Worm (Caenorhabditis elegans) whole organism, L4 larva: Measurements from ENCODE around the gene F41G3.18.

Source experiments
- F49E8.2 ChIP-seq: sonication (generic microtip); optimal IDR thresholded peaks from 2 replicates; lab custom pipeline; 2016; ENCODE audit warnings: missing compliant biosample characterization, mild to moderate bottlenecking, missing genetic modification characterization, borderline replicate concordance
- T26A8.4 ChIP-seq: fragments of 200-800 bp; sonication (Bioruptor generic); IDR thresholded peaks from 2 replicates; pipeline ENCODE4 v1.3.6; 2022; ENCODE audit warnings: missing genetic modification characterization, missing compliant biosample characterization
- Y5F2A.4 ChIP-seq: fragments of 200-800 bp; sonication (Bioruptor generic); optimal IDR thresholded peaks from 2 replicates; lab custom pipeline; 2018; ENCODE audit warnings: mild to moderate bottlenecking, missing genetic modification characterization, missing compliant biosample characterization
- ZK337.2 ChIP-seq: fragments of 200-800 bp; sonication (Bioruptor generic); IDR thresholded peaks from 2 replicates; pipeline ENCODE4 v1.3.6; 2022; ENCODE audit warnings: missing genetic modification reagents, missing genetic modification characterization, missing compliant biosample characterization
- ama-1 ChIP-seq: fragments of 150-350 bp; optimal IDR thresholded peaks from 2 replicates; lab custom pipeline; 2014; ENCODE audit warnings: inconsistent platforms, mixed read lengths
- arid-1 ChIP-seq: fragments of 200-800 bp; sonication (Bioruptor generic); conservative IDR thresholded peaks from 2 replicates; pipeline ENCODE4 v1.3.6; 2022; ENCODE audit warnings: missing genetic modification reagents, missing genetic modification characterization, missing compliant biosample characterization
- ceh-20 ChIP-seq: fragments of 200-800 bp; sonication (Bioruptor generic); IDR thresholded peaks from 2 replicates; pipeline ENCODE4 v1.3.6; 2022; ENCODE audit warnings: missing genetic modification reagents, missing genetic modification characterization, missing compliant biosample characterization
- ceh-44 ChIP-seq: fragments of 200-800 bp; sonication (Bioruptor generic); IDR thresholded peaks from 2 replicates; pipeline ENCODE4 v1.3.6; 2022; ENCODE audit warnings: missing genetic modification reagents, missing genetic modification characterization, missing compliant biosample characterization
- ceh-62 ChIP-seq: sonication (generic microtip); optimal IDR thresholded peaks from 2 replicates; lab custom pipeline; 2017; ENCODE audit warnings: missing biosample characterization, missing genetic modification characterization
- ctbp-1 ChIP-seq: fragments of 200-800 bp; sonication (Bioruptor generic); IDR thresholded peaks from 2 replicates; pipeline ENCODE4 v1.3.6; 2022; ENCODE audit warnings: missing genetic modification reagents, missing genetic modification characterization, missing compliant biosample characterization
- dmd-6 ChIP-seq: fragments of 200-800 bp; sonication (Bioruptor generic); IDR thresholded peaks from 2 replicates; pipeline ENCODE4 v1.3.6; 2022; ENCODE audit warnings: missing genetic modification reagents, missing genetic modification characterization, missing compliant biosample characterization
- dmd-8 ChIP-seq: fragments of 200-800 bp; sonication (Bioruptor generic); IDR thresholded peaks from 2 replicates; pipeline ENCODE4 v1.3.6; 2022; ENCODE audit warnings: missing genetic modification characterization, missing compliant biosample characterization
- dmd-9 ChIP-seq: fragments of 200-800 bp; sonication (Bioruptor generic); IDR thresholded peaks from 2 replicates; pipeline ENCODE4 v1.3.6; 2022; ENCODE audit warnings: missing genetic modification reagents, missing genetic modification characterization, missing compliant biosample characterization
- dve-1 ChIP-seq: sonication (generic microtip); optimal IDR thresholded peaks from 2 replicates; lab custom pipeline; 2017; ENCODE audit warnings: antibody characterized with exemption, mild to moderate bottlenecking, missing genetic modification characterization, missing compliant biosample characterization; ENCODE audit not compliant: insufficient read depth
- hif-1 ChIP-seq, 2 experiments: sonication (generic microtip); optimal IDR thresholded peaks; 2 replicates each; lab custom pipeline; 2016 to 2017; ENCODE audit warnings: missing compliant biosample characterization in 2 of 2, missing genetic modification characterization in 2 of 2, missing genetic modification reagents in 2 of 2, missing genotype in 2 of 2, mild to moderate bottlenecking in 1 of 2
- hlh-11 ChIP-seq: fragments of 200-800 bp; sonication (Bioruptor generic); optimal IDR thresholded peaks from 2 replicates; lab custom pipeline; 2018; ENCODE audit warnings: mild to moderate bottlenecking, missing genetic modification characterization, missing compliant biosample characterization
- hmg-1.1 ChIP-seq: fragments of 200-800 bp; sonication (Bioruptor generic); IDR thresholded peaks from 2 replicates; pipeline ENCODE4 v1.3.6; 2022; ENCODE audit warnings: missing genetic modification reagents, missing genetic modification characterization, missing compliant biosample characterization
- lin-1 ChIP-seq: fragments of 200-800 bp; sonication (Bioruptor generic); IDR thresholded peaks from 2 replicates; pipeline ENCODE4 v1.3.6; 2022; ENCODE audit warnings: missing genetic modification reagents, missing genetic modification characterization, missing compliant biosample characterization
- lin-15B ChIP-seq: fragments of 150-350 bp; sonication (generic microtip); optimal IDR thresholded peaks from 3 replicates; lab custom pipeline; 2014; ENCODE audit warnings: missing biosample characterization, missing genetic modification characterization
- lin-29 ChIP-seq: fragments of 200-800 bp; sonication (Bioruptor generic); IDR thresholded peaks from 2 replicates; pipeline ENCODE4 v1.3.6; 2022; ENCODE audit warnings: missing genetic modification reagents, missing genetic modification characterization, missing compliant biosample characterization
- lin-39 ChIP-seq: fragments of 150-350 bp; optimal IDR thresholded peaks from 2 replicates; lab custom pipeline; 2014; ENCODE audit warnings: missing biosample characterization, missing genetic modification reagents, missing genetic modification characterization
- lir-3 ChIP-seq: sonication (generic microtip); optimal IDR thresholded peaks from 2 replicates; lab custom pipeline; 2016; ENCODE audit warnings: mild to moderate bottlenecking, missing genetic modification characterization, missing compliant biosample characterization
- lsy-2 ChIP-seq, 2 experiments: fragments of 150-350 bp in 1 of 2; sonication (generic microtip) in 1 of 2; optimal IDR thresholded peaks; 2 replicates each; lab custom pipeline; 2014 to 2017; ENCODE audit warnings: missing biosample characterization in 2 of 2, missing genetic modification characterization in 2 of 2
- madf-5 ChIP-seq, 2 experiments: fragments of 200-800 bp; sonication (Bioruptor generic); IDR thresholded peaks; 2 replicates each; pipeline ENCODE4 v1.3.6; 2022; ENCODE audit warnings: missing compliant biosample characterization in 2 of 2, missing genetic modification characterization in 2 of 2
- mdl-1 ChIP-seq, 2 experiments: fragments of 150-350 bp in 1 of 2; sonication (generic microtip) in 1 of 2; optimal IDR thresholded peaks; 2 replicates each; lab custom pipeline; 2014 to 2017; ENCODE audit warnings: missing biosample characterization in 2 of 2, missing genetic modification characterization in 2 of 2
- mep-1 ChIP-seq: fragments of 150-350 bp; sonication (generic microtip); optimal IDR thresholded peaks from 3 replicates; lab custom pipeline; 2014; ENCODE audit warnings: missing biosample characterization, missing genetic modification characterization
- mes-2 ChIP-seq: sonication (generic microtip); optimal IDR thresholded peaks from 2 replicates; lab custom pipeline; 2016; ENCODE audit warnings: missing genotype, mild to moderate bottlenecking, missing genetic modification characterization, missing compliant biosample characterization; ENCODE audit not compliant: poor library complexity, severe bottlenecking
- mxl-3 ChIP-seq: fragments of 200-800 bp; sonication (Bioruptor generic); optimal IDR thresholded peaks from 2 replicates; lab custom pipeline; 2018; ENCODE audit warnings: mild to moderate bottlenecking, missing genetic modification characterization, missing compliant biosample characterization
- nhr-102 ChIP-seq: sonication (generic microtip); optimal IDR thresholded peaks from 2 replicates; lab custom pipeline; 2016; ENCODE audit warnings: mild to moderate bottlenecking, missing genetic modification characterization, moderate library complexity, missing compliant biosample characterization
- nhr-11 ChIP-seq: fragments of 150-350 bp; optimal IDR thresholded peaks from 2 replicates; lab custom pipeline; 2014; ENCODE audit warnings: missing biosample characterization, missing genetic modification characterization
- nhr-237 ChIP-seq: sonication (generic microtip); optimal IDR thresholded peaks from 2 replicates; lab custom pipeline; 2017; ENCODE audit warnings: missing biosample characterization, missing genetic modification characterization
- nhr-28 ChIP-seq: fragments of 150-350 bp; optimal IDR thresholded peaks from 2 replicates; lab custom pipeline; 2014; ENCODE audit warnings: missing biosample characterization, missing genetic modification characterization
- nhr-41 ChIP-seq: fragments of 200-800 bp; sonication (Bioruptor generic); IDR thresholded peaks from 2 replicates; pipeline ENCODE4 v1.3.6; 2022; ENCODE audit warnings: missing genetic modification reagents, missing genetic modification characterization, missing compliant biosample characterization
- nhr-42 ChIP-seq: fragments of 200-800 bp; sonication (Bioruptor generic); IDR thresholded peaks from 2 replicates; pipeline ENCODE4 v1.3.6; 2022; ENCODE audit warnings: missing genetic modification characterization, missing compliant biosample characterization
- pqm-1 ChIP-seq: sonication (generic microtip); optimal IDR thresholded peaks from 2 replicates; lab custom pipeline; 2017; ENCODE audit warnings: missing biosample characterization, missing genetic modification characterization
- saeg-2 ChIP-seq: fragments of 200-800 bp; sonication (Bioruptor generic); IDR thresholded peaks from 2 replicates; pipeline ENCODE4 v1.3.6; 2022; ENCODE audit warnings: missing genetic modification reagents, missing genetic modification characterization, missing compliant biosample characterization
- set-16 ChIP-seq: fragments of 200-800 bp; sonication (Bioruptor generic); IDR thresholded peaks from 2 replicates; pipeline ENCODE4 v1.3.6; 2022; ENCODE audit warnings: missing genetic modification reagents, missing genetic modification characterization, missing compliant biosample characterization
- snpc-1.2 ChIP-seq: fragments of 200-800 bp; sonication (Bioruptor generic); IDR thresholded peaks from 2 replicates; pipeline ENCODE4 v1.3.6; 2022; ENCODE audit warnings: missing genetic modification reagents, missing genetic modification characterization, missing compliant biosample characterization
- spr-1 ChIP-seq: sonication (generic microtip); optimal IDR thresholded peaks from 2 replicates; lab custom pipeline; 2016; ENCODE audit warnings: mild to moderate bottlenecking, missing genetic modification characterization, missing compliant biosample characterization
- tra-1 ChIP-seq: fragments of 200-800 bp; sonication (Bioruptor generic); IDR thresholded peaks from 2 replicates; pipeline ENCODE4 v1.3.6; 2022; ENCODE audit warnings: missing genetic modification reagents, missing genetic modification characterization, missing compliant biosample characterization
- unc-130 ChIP-seq: sonication (generic microtip); optimal IDR thresholded peaks from 2 replicates; lab custom pipeline; 2016; ENCODE audit warnings: missing genetic modification reagents, missing genetic modification characterization, missing compliant biosample characterization
- vab-7 ChIP-seq: fragments of 200-800 bp; sonication (Bioruptor generic); IDR thresholded peaks from 2 replicates; pipeline ENCODE4 v1.3.6; 2022; ENCODE audit warnings: missing genetic modification reagents, missing genetic modification characterization, missing compliant biosample characterization
- zfp-2 ChIP-seq: sonication (generic microtip); optimal IDR thresholded peaks from 2 replicates; lab custom pipeline; 2016; ENCODE audit warnings: mild to moderate bottlenecking, missing genetic modification characterization, missing compliant biosample characterization

F41G3.18 gene

ce11 chrII:6768014-6768413 is at the start of gene F41G3.18:
Gene F41G3.18, plus strand, starts transcription at chrII:6768314.
- TF ChIP-seq nhr-102 (tag; lab: Kevin White, UChicago) (no peak), F49E8.2 (no peak), mep-1 (tag; lab: Kevin White, UChicago) (no peak), nhr-11 (tag; lab: Kevin White, UChicago) (no peak), zfp-2 (tag; lab: Kevin White, UChicago) (no peak), pqm-1 (tag; lab: Kevin White, UChicago) (peak; percentile 42), dmd-6 (GFP tag; lab: Robert Waterston, UW) (0 out of 2 replicates have a peak, but pooled peaks have one; percentile 6), ceh-62 (tag; lab: Kevin White, UChicago) (no peak), snpc-1.2 (no peak), nhr-237 (tag; lab: Kevin White, UChicago) (no peak), set-16 (GFP tag; lab: Robert Waterston, UW) (no peak), ama-1 (lab: Kevin White, UChicago) (no peak)

- peak; percentile 59; the same call in 1 of the 2 replicates for TF ChIP-seq dmd-9 (GFP tag; lab: Robert Waterston, UW)
- TF ChIP-seq ZK337.2 (GFP tag; lab: Robert Waterston, UW) = no peak
- no peak for TF ChIP-seq lin-39 (tag; lab: Kevin White, UChicago)
- TF ChIP-seq tra-1 (GFP tag; lab: Robert Waterston, UW) = 0 out of 2 replicates have a peak, but pooled peaks have one; percentile 33
- TF ChIP-seq Y5F2A.4 (GFP tag; lab: Kevin White, UChicago) = no peak
- TF ChIP-seq hlh-11 (tag; lab: Kevin White, UChicago) = no peak
- TF ChIP-seq dmd-8 (GFP tag; lab: Robert Waterston, UW) = 0 out of 2 replicates have a peak, but pooled peaks have one; percentile 71
- no peak for TF ChIP-seq ama-1 (lab: Kevin White, UChicago)
- peak in 1 of 2 experiments; percentile 4 for TF ChIP-seq hif-1 (tag; optimal IDR thresholded peaks at IDR 0.05; lab: Kevin White, UChicago)
- TF ChIP-seq lsy-2 (tag; optimal IDR thresholded peaks at IDR 0.05; lab: Kevin White, UChicago) = peak in 1 of 2 experiments; percentile 3
- TF ChIP-seq dmd-6 (GFP tag; lab: Robert Waterston, UW) = peak; percentile 43
- peak; percentile 21 for TF ChIP-seq spr-1
- peak; percentile 26 for TF ChIP-seq unc-130 (GFP tag; lab: Kevin White, UChicago)
- 0 out of 2 replicates have a peak, but pooled peaks have one; percentile 18 for TF ChIP-seq nhr-42 (GFP tag; lab: Robert Waterston, UW)
- TF ChIP-seq lin-29 (GFP tag; lab: Robert Waterston, UW) = no peak
- TF ChIP-seq lin-15B (tag; lab: Kevin White, UChicago) = no peak
- TF ChIP-seq ceh-44 (GFP tag; lab: Robert Waterston, UW) = 0 out of 2 replicates have a peak, but pooled peaks have one; percentile 23
- 0 out of 2 replicates have a peak, but pooled peaks have one; percentile 38 for TF ChIP-seq ctbp-1 (GFP tag; lab: Robert Waterston, UW)
- TF ChIP-seq arid-1 (GFP tag; lab: Robert Waterston, UW) = peak; percentile 63; the same call in 1 of the 2 replicates
- no peak for TF ChIP-seq T26A8.4
- no peak for TF ChIP-seq lin-1 (GFP tag; lab: Robert Waterston, UW)
- TF ChIP-seq ceh-62 (tag; lab: Kevin White, UChicago) = no peak
- TF ChIP-seq mep-1 (tag; lab: Kevin White, UChicago) = peak; percentile 35
- peak; percentile 72; the same call in 1 of the 2 replicates for TF ChIP-seq vab-7 (GFP tag; lab: Robert Waterston, UW)
- peak; percentile 32 for TF ChIP-seq nhr-28 (tag; lab: Kevin White, UChicago)
- TF ChIP-seq dve-1 = peak; percentile 16
- TF ChIP-seq hmg-1.1 (GFP tag; lab: Robert Waterston, UW) = peak; percentile 68
- TF ChIP-seq lir-3 (tag; lab: Kevin White, UChicago) = no peak
- 0 out of 2 replicates have a peak, but pooled peaks have one; percentile 48 for TF ChIP-seq ceh-20 (GFP tag; lab: Robert Waterston, UW)
- TF ChIP-seq mxl-3 (GFP tag; lab: Kevin White, UChicago) = peak; percentile 27
- peak; percentile 63; the same call in 1 of the 2 replicates for TF ChIP-seq nhr-41 (GFP tag; lab: Robert Waterston, UW)
- peak; percentile 50 for TF ChIP-seq mes-2 (tag; lab: Kevin White, UChicago)
- 0 out of 4 replicates have a peak, but pooled peaks of 1 of the 2 experiments have one; percentile 58 for TF ChIP-seq madf-5 (GFP tag; IDR thresholded peaks at IDR 0.05; lab: Robert Waterston, UW)
- no peak for TF ChIP-seq mdl-1 (tag; optimal IDR thresholded peaks at IDR 0.05; lab: Kevin White, UChicago)
- 0 out of 2 replicates have a peak, but pooled peaks have one; percentile 36 for TF ChIP-seq saeg-2 (GFP tag; lab: Robert Waterston, UW)
Observed at ce11 chrII:6721581-6721980, 46.5 kb upstream of the F41G3.18 start.
